Fruit fly (Drosophila melanogaster) whole organism, embryonic: ENCODE results near the gene CG7362.

Experiments used
- Adf1 ChIP-seq: fragments of 200-800 bp; sonication (Bioruptor generic); IDR thresholded peaks from 2 replicates; pipeline ENCODE4 v1.3.6; 2022; ENCODE audit warnings: missing biosample characterization, missing genetic modification characterization
- BEAF-32 ChIP-seq: fragments of 200-800 bp; sonication (Bioruptor generic); optimal IDR thresholded peaks from 3 replicates; lab custom pipeline; 2017; ENCODE audit warnings: missing biosample characterization, missing genetic modification characterization, mild to moderate bottlenecking, moderate library complexity, missing genetic modification reagents
- Bdp1 ChIP-seq: fragments of 200-800 bp; sonication (Bioruptor generic); optimal IDR thresholded peaks from 3 replicates; lab custom pipeline; 2016; ENCODE audit warnings: missing biosample characterization, missing genetic modification characterization
- CG10147 ChIP-seq: fragments of 200-800 bp; sonication (Bioruptor generic); optimal IDR thresholded peaks from 2 replicates; lab custom pipeline; 2019; ENCODE audit warnings: missing biosample characterization, mild to moderate bottlenecking, missing genetic modification characterization, moderate library complexity
- CG1024 ChIP-seq: fragments of 200-800 bp; sonication (Bioruptor generic); IDR thresholded peaks from 2 replicates; pipeline ENCODE4 v1.3.6; 2022; ENCODE audit warnings: missing biosample characterization, missing genetic modification characterization
- CG11398 ChIP-seq: fragments of 200-800 bp; sonication (Bioruptor generic); optimal IDR thresholded peaks from 2 replicates; lab custom pipeline; 2016; ENCODE audit warnings: missing biosample characterization, missing genetic modification characterization
- CG12155 ChIP-seq: fragments of 200-800 bp; sonication (Bioruptor generic); optimal IDR thresholded peaks from 3 replicates; lab custom pipeline; 2016; ENCODE audit warnings: missing biosample characterization, missing genetic modification characterization
- CG16813 ChIP-seq: fragments of 200-800 bp; sonication (Bioruptor generic); IDR thresholded peaks from 3 replicates; pipeline ENCODE4 v1.3.6; 2022; ENCODE audit warnings: missing biosample characterization, missing genetic modification characterization; ENCODE audit not compliant: partially characterized antibody
- CG17359 ChIP-seq: fragments of 200-800 bp; sonication (Bioruptor generic); optimal IDR thresholded peaks from 3 replicates; lab custom pipeline; 2018; ENCODE audit warnings: missing biosample characterization, mild to moderate bottlenecking, missing genetic modification characterization, moderate library complexity
- CG17612 ChIP-seq: fragments of 200-800 bp; sonication (Bioruptor generic); IDR thresholded peaks from 2 replicates; pipeline ENCODE4 v1.3.6; 2022; ENCODE audit warnings: missing biosample characterization, missing genetic modification characterization
- CG2678 ChIP-seq: fragments of 200-800 bp; sonication (Bioruptor generic); optimal IDR thresholded peaks from 3 replicates; lab custom pipeline; 2019; ENCODE audit warnings: missing biosample characterization, mild to moderate bottlenecking, missing genetic modification characterization, moderate library complexity
- CG31441 ChIP-seq: fragments of 200-800 bp; sonication (Bioruptor generic); IDR thresholded peaks from 2 replicates; pipeline ENCODE4 v1.3.6; 2022; ENCODE audit warnings: missing biosample characterization, missing genetic modification characterization
- CG3281 ChIP-seq: fragments of 200-800 bp; sonication (Bioruptor generic); optimal IDR thresholded peaks from 3 replicates; lab custom pipeline; 2017; ENCODE audit warnings: missing biosample characterization, mild to moderate bottlenecking, missing genetic modification characterization
- CG33557 ChIP-seq: fragments of 200-800 bp; sonication (Bioruptor generic); optimal IDR thresholded peaks from 2 replicates; lab custom pipeline; 2019; ENCODE audit warnings: missing biosample characterization, mild to moderate bottlenecking, missing genetic modification characterization, moderate library complexity
- CG4360 ChIP-seq: fragments of 200-800 bp; sonication (Bioruptor generic); IDR thresholded peaks from 2 replicates; pipeline ENCODE4 v1.3.6; 2022; ENCODE audit warnings: missing biosample characterization, missing genetic modification characterization
- CG4730 ChIP-seq: fragments of 200-800 bp; sonication (Bioruptor generic); IDR thresholded peaks from 2 replicates; pipeline ENCODE4 v1.3.6; 2022; ENCODE audit warnings: missing biosample characterization, missing genetic modification characterization
- CG7357 ChIP-seq: fragments of 200-800 bp; sonication (Bioruptor generic); IDR thresholded peaks from 3 replicates; pipeline ENCODE4 v1.3.6; 2022; ENCODE audit warnings: missing biosample characterization, missing genetic modification characterization
- CG8290 ChIP-seq, 3 experiments: fragments of 200-800 bp; sonication (Bioruptor generic); optimal IDR thresholded peaks; 2 replicates each; lab custom pipeline; 2016 to 2019; ENCODE audit warnings: missing biosample characterization in 3 of 3, missing genetic modification characterization in 3 of 3, mild to moderate bottlenecking in 2 of 3, moderate library complexity in 1 of 3
- CG8388 ChIP-seq: fragments of 200-800 bp; sonication (Bioruptor generic); optimal IDR thresholded peaks from 2 replicates; lab custom pipeline; 2019; ENCODE audit warnings: missing biosample characterization, mild to moderate bottlenecking, missing genetic modification characterization, moderate library complexity
- CG9797 ChIP-seq: fragments of 200-800 bp; sonication (Bioruptor generic); optimal IDR thresholded peaks from 3 replicates; lab custom pipeline; 2018; ENCODE audit warnings: missing biosample characterization, mild to moderate bottlenecking, missing genetic modification characterization
- Dip2 ChIP-seq: fragments of 200-800 bp; sonication (Bioruptor generic); IDR thresholded peaks from 2 replicates; pipeline ENCODE4 v1.3.6; 2022; ENCODE audit warnings: missing biosample characterization, missing genetic modification characterization
- Dll ChIP-seq: fragments of 200-800 bp; sonication (Bioruptor generic); IDR thresholded peaks from 4 replicates; pipeline ENCODE4 v1.3.6; 2022; ENCODE audit warnings: missing biosample characterization, missing genetic modification characterization; ENCODE audit not compliant: partially characterized antibody
- Gsc ChIP-seq: fragments of 200-800 bp; sonication (Bioruptor generic); IDR thresholded peaks from 2 replicates; pipeline ENCODE4 v1.3.6; 2022; ENCODE audit warnings: missing biosample characterization, missing genetic modification characterization
- Hmx ChIP-seq: fragments of 200-800 bp; sonication (Bioruptor generic); optimal IDR thresholded peaks from 2 replicates; lab custom pipeline; 2016; ENCODE audit warnings: missing biosample characterization, missing genetic modification characterization
- Hr51 ChIP-seq, 2 experiments: fragments of 200-800 bp; sonication (Bioruptor generic); optimal IDR thresholded peaks; 2 replicates in 1 of 2; 3 replicates in 1 of 2; lab custom pipeline; 2016 to 2018; ENCODE audit warnings: missing biosample characterization in 2 of 2, missing genetic modification characterization in 2 of 2, mild to moderate bottlenecking in 1 of 2, moderate library complexity in 1 of 2
- Hsf ChIP-seq: fragments of 200-800 bp; sonication (Bioruptor generic); optimal IDR thresholded peaks from 3 replicates; lab custom pipeline; 2016; ENCODE audit warnings: missing biosample characterization, missing genetic modification characterization
- Opbp ChIP-seq: fragments of 200-800 bp; sonication (Bioruptor generic); IDR thresholded peaks from 3 replicates; pipeline ENCODE4 v1.3.6; 2022; ENCODE audit warnings: missing biosample characterization, missing genetic modification characterization; ENCODE audit not compliant: partially characterized antibody
- Poxn ChIP-seq: fragments of 200-800 bp; sonication (Bioruptor generic); IDR thresholded peaks from 2 replicates; pipeline ENCODE4 v1.3.6; 2022; ENCODE audit warnings: missing biosample characterization, missing genetic modification characterization
- Trl ChIP-seq, 3 experiments: fragments of >200 bp in 2 of 3; fragments of 200-800 bp in 1 of 3; sonication (Bioruptor generic) in 1 of 3; optimal IDR thresholded peaks; 2 replicates in 1 of 3; 3 replicates in 2 of 3; lab custom pipeline; 2016 to 2017; ENCODE audit warnings: missing biosample characterization in 1 of 3, missing genetic modification characterization in 1 of 3
- Xbp1 ChIP-seq: fragments of 200-800 bp; sonication (Bioruptor generic); optimal IDR thresholded peaks from 3 replicates; lab custom pipeline; 2016; ENCODE audit warnings: missing biosample characterization, mild to moderate bottlenecking, missing genetic modification characterization
- Xrp1 ChIP-seq: fragments of 200-800 bp; sonication (Bioruptor generic); IDR thresholded peaks from 2 replicates; pipeline ENCODE4 v1.3.6; 2022; ENCODE audit warnings: missing biosample characterization, missing genetic modification characterization
- az2 ChIP-seq: fragments of 200-800 bp; sonication (Bioruptor generic); optimal IDR thresholded peaks from 3 replicates; lab custom pipeline; 2016; ENCODE audit warnings: missing biosample characterization, missing genetic modification characterization
- crol ChIP-seq: fragments of 200-800 bp; sonication (Bioruptor generic); IDR thresholded peaks from 2 replicates; pipeline ENCODE4 v1.3.6; 2022; ENCODE audit warnings: missing biosample characterization, missing genetic modification characterization
- dan ChIP-seq: fragments of 200-800 bp; sonication (Bioruptor generic); IDR thresholded peaks from 2 replicates; pipeline ENCODE4 v1.3.6; 2022; ENCODE audit warnings: missing biosample characterization, missing genetic modification characterization
- fd102C ChIP-seq: fragments of 200-800 bp; sonication (Bioruptor generic); optimal IDR thresholded peaks from 2 replicates; lab custom pipeline; 2018; ENCODE audit warnings: missing biosample characterization, mild to moderate bottlenecking, missing genetic modification characterization, moderate library complexity
- fru ChIP-seq: fragments of >200 bp; optimal IDR thresholded peaks from 2 replicates; lab custom pipeline; 2017
- fu2 ChIP-seq: fragments of 200-800 bp; sonication (Bioruptor generic); optimal IDR thresholded peaks from 2 replicates; lab custom pipeline; 2016; ENCODE audit warnings: missing biosample characterization, missing genetic modification characterization
- insv ChIP-seq, 2 experiments: fragments of 200-800 bp; sonication (Bioruptor generic); optimal IDR thresholded peaks; 3 replicates each; lab custom pipeline; 2016 to 2018; ENCODE audit warnings: missing biosample characterization in 2 of 2, missing genetic modification characterization in 2 of 2
- lilli ChIP-seq: fragments of 200-800 bp; sonication (Bioruptor generic); optimal IDR thresholded peaks from 3 replicates; lab custom pipeline; 2016; ENCODE audit warnings: missing biosample characterization, missing genetic modification characterization
- lola ChIP-seq, 3 experiments: fragments of >200 bp in 2 of 3; fragments of 200-800 bp in 1 of 3; sonication (Bioruptor generic) in 1 of 3; optimal IDR thresholded peaks; 2 replicates each; lab custom pipeline; 2017 to 2019; ENCODE audit warnings: missing biosample characterization in 3 of 3, missing genetic modification characterization in 3 of 3, mild to moderate bottlenecking in 1 of 3, moderate library complexity in 1 of 3
- nerfin-2 ChIP-seq: fragments of 200-800 bp; sonication (Bioruptor generic); IDR thresholded peaks from 2 replicates; pipeline ENCODE4 v1.3.6; 2022; ENCODE audit warnings: missing biosample characterization, missing genetic modification characterization; ENCODE audit not compliant: partially characterized antibody
- oc ChIP-seq: fragments of 200-800 bp; sonication (Bioruptor generic); optimal IDR thresholded peaks from 2 replicates; lab custom pipeline; 2018; ENCODE audit warnings: missing biosample characterization, mild to moderate bottlenecking, missing genetic modification characterization, moderate library complexity
- pfk ChIP-seq: fragments of 200-800 bp; sonication (Bioruptor generic); optimal IDR thresholded peaks from 2 replicates; lab custom pipeline; 2018; ENCODE audit warnings: missing biosample characterization, mild to moderate bottlenecking, missing genetic modification characterization, moderate library complexity
- prd ChIP-seq, 3 experiments: fragments of >200 bp in 2 of 3; fragments of 200-800 bp in 1 of 3; sonication (Bioruptor generic) in 1 of 3; optimal IDR thresholded peaks in 2 of 3; IDR thresholded peaks in 1 of 3; 2 replicates in 2 of 3; 3 replicates in 1 of 3; pipeline versions ENCODE4 v1.3.6 to Lab custom; 2017 to 2022; ENCODE audit warnings: missing biosample characterization in 1 of 3, missing genetic modification characterization in 1 of 3
- pros ChIP-seq: fragments of 200-800 bp; sonication (Bioruptor generic); optimal IDR thresholded peaks from 3 replicates; lab custom pipeline; 2019; ENCODE audit warnings: missing biosample characterization, mild to moderate bottlenecking, missing genetic modification characterization, moderate library complexity
- twi ChIP-seq: fragments of 200-800 bp; optimal IDR thresholded peaks from 2 replicates; lab custom pipeline; 2019; ENCODE audit warnings: missing biosample characterization, mild to moderate bottlenecking, missing genetic modification characterization, moderate library complexity
- unc-4 ChIP-seq: fragments of 200-800 bp; sonication (Bioruptor generic); IDR thresholded peaks from 2 replicates; pipeline ENCODE4 v1.3.6; 2022; ENCODE audit warnings: missing biosample characterization, missing genetic modification characterization; ENCODE audit not compliant: partially characterized antibody

The CG7362 gene

dm6 chr3R:14744339-14745129 lies 9.7 kb downstream of the CG7362 start (continued):
- TF ChIP-seq lola (GFP tag; optimal IDR thresholded peaks at IDR 0.05; lab: Kevin White, UChicago): peak in 1 of 3 experiments; percentile 39
- TF ChIP-seq CG8388 (GFP tag; lab: Kevin White, UChicago): peak; percentile 93
- no peak for TF ChIP-seq CG7357 (GFP tag; lab: Robert Waterston, UW)
- TF ChIP-seq Hr51 (GFP tag; optimal IDR thresholded peaks at IDR 0.05; lab: Kevin White, UChicago): peak in 1 of 2 experiments; percentile 17
- no peak for TF ChIP-seq Gsc (GFP tag; lab: Robert Waterston, UW)
- no peak for TF ChIP-seq CG17612
- TF ChIP-seq CG31441 (GFP tag; lab: Robert Waterston, UW): peak; percentile 47
- TF ChIP-seq CG11398 (GFP tag; lab: Kevin White, UChicago): no peak
- TF ChIP-seq crol (GFP tag; lab: Robert Waterston, UW): no peak
- TF ChIP-seq az2 (GFP tag; lab: Kevin White, UChicago): peak; percentile 1
- no peak for TF ChIP-seq CG1024 (GFP tag; lab: Robert Waterston, UW)
- TF ChIP-seq CG3281 (GFP tag; lab: Kevin White, UChicago): no peak
- no peak for TF ChIP-seq CG10147 (GFP tag; lab: Kevin White, UChicago)
- no peak for TF ChIP-seq Trl (optimal IDR thresholded peaks at IDR 0.05; lab: Kevin White, UChicago)
- TF ChIP-seq Trl (GFP tag; optimal IDR thresholded peaks at IDR 0.05; lab: Kevin White, UChicago): peak; percentile 1
- TF ChIP-seq BEAF-32 (GFP tag; lab: Kevin White, UChicago): no peak
- TF ChIP-seq lilli: no peak
- TF ChIP-seq CG2678 (tag; lab: Kevin White, UChicago): peak; percentile 49
- no peak for TF ChIP-seq insv (GFP tag; optimal IDR thresholded peaks at IDR 0.05; lab: Kevin White, UChicago)
- no peak for TF ChIP-seq CG16813 (GFP tag; lab: Robert Waterston, UW)
- TF ChIP-seq unc-4 (GFP tag; lab: Robert Waterston, UW): no peak
- no peak for TF ChIP-seq CG4730 (GFP tag; lab: Robert Waterston, UW)
- TF ChIP-seq Poxn (GFP tag; lab: Robert Waterston, UW): no peak
- peak; percentile 6 for TF ChIP-seq oc
- TF ChIP-seq Opbp (GFP tag; lab: Robert Waterston, UW): no peak
- TF ChIP-seq prd (optimal IDR thresholded peaks at IDR 0.05; lab: Kevin White, UChicago): no peak
- 0 out of 3 replicates have a peak, but pooled peaks have one; percentile 10 for TF ChIP-seq prd (GFP tag; IDR thresholded peaks at IDR 0.05; lab: Robert Waterston, UW)
- peak; percentile 10 for TF ChIP-seq Xbp1 (GFP tag; lab: Kevin White, UChicago)
- TF ChIP-seq Dll (GFP tag; lab: Robert Waterston, UW): no peak
- TF ChIP-seq CG33557 (GFP tag; lab: Kevin White, UChicago): no peak
- TF ChIP-seq Xrp1 (GFP tag; lab: Robert Waterston, UW): peak; percentile 25; the same call in 1 of the 2 replicates
- TF ChIP-seq Adf1: no peak
- no peak for TF ChIP-seq Hmx (GFP tag; lab: Kevin White, UChicago)
- TF ChIP-seq dan: no peak
- TF ChIP-seq CG9797: no peak
- peak; percentile 94 for TF ChIP-seq twi (tag; lab: Kevin White, UChicago)
- no peak for TF ChIP-seq fru (lab: Kevin White, UChicago)
- no peak for TF ChIP-seq fu2
- TF ChIP-seq CG4360 (GFP tag; lab: Robert Waterston, UW): no peak
- TF ChIP-seq Hsf (GFP tag; lab: Kevin White, UChicago): peak; percentile 6
- no peak for TF ChIP-seq CG8290 (GFP tag; optimal IDR thresholded peaks at IDR 0.05; lab: Kevin White, UChicago)
- TF ChIP-seq CG8290 (tag; optimal IDR thresholded peaks at IDR 0.05; lab: Kevin White, UChicago): peak in 1 of 2 experiments; percentile 3
- no peak for TF ChIP-seq Dip2 (GFP tag; lab: Robert Waterston, UW)
- TF ChIP-seq fd102C (GFP tag; lab: Kevin White, UChicago): no peak
- TF ChIP-seq pfk: no peak
- no peak for TF ChIP-seq CG12155 (GFP tag; lab: Kevin White, UChicago)
- TF ChIP-seq CG17359 (tag; lab: Kevin White, UChicago): peak; percentile 43
- TF ChIP-seq Bdp1 (GFP tag; lab: Kevin White, UChicago): no peak
- no peak for TF ChIP-seq pros (GFP tag; lab: Kevin White, UChicago)
- TF ChIP-seq nerfin-2: no peak
